Fruit fly (Drosophila melanogaster): ENCODE measurements around the gene CG16972.

DNA sequence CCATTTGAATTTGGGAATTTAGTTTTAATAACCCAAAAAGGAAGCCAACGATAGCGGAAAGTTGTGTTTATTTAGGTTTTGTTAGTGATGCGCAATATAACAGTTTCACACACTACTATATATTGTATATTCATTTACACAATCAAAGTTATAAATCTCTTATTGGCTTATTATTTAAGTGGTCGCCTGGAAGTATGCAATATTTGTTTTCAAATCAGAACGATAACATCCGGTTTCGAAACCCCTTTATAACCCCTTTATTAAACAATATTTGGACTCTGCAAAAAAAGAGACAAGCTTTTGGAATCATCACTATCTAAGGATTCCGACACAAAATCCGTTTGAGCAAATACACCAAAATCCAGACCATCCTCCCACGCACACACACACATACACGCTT is 45.2 kb downstream of the CG16972 start:
- TF ChIP-seq h (optimal IDR thresholded peaks at IDR 0.05) = no peak
- no peak for TF ChIP-seq Myc (optimal IDR thresholded peaks at IDR 0.05)
- TF ChIP-seq psq (optimal IDR thresholded peaks at IDR 0.05) = no peak
